Fruit fly (Drosophila melanogaster): ENCODE data around the gene mamo.

The mamo gene

dm6 chrX:13994783-13995341 is 4.5 kb upstream of the mamo start (continued):
- TF ChIP-seq sd (tag; optimal IDR thresholded peaks at IDR 0.05) (no peak), zen (tag; optimal IDR thresholded peaks at IDR 0.05) (peak; percentile 52), ara (GFP tag; IDR thresholded peaks at IDR 0.05) (no peak), dan (GFP tag; IDR thresholded peaks at IDR 0.05) (no peak), esg (GFP tag; conservative IDR thresholded peaks at IDR 0.05) (0 out of 2 replicates have a peak, but pooled peaks have one; percentile 7), Dfd (GFP tag; optimal IDR thresholded peaks at IDR 0.05) (peak in 1 of 2 experiments; percentile 14), CG32772 (GFP tag; IDR thresholded peaks at IDR 0.05) (peak; percentile 90), lbe (GFP tag; optimal IDR thresholded peaks at IDR 0.05) (peak; percentile 29), sr (GFP tag; IDR thresholded peaks at IDR 0.05) (peak; percentile 17), D (optimal IDR thresholded peaks at IDR 0.05) (peak; percentile 92), D (GFP tag; optimal IDR thresholded peaks at IDR 0.05) (no peak), crp (GFP tag; optimal IDR thresholded peaks at IDR 0.05) (peak in 1 of 2 experiments; percentile 7), HLH54F (GFP tag; optimal IDR thresholded peaks at IDR 0.05) (no peak), Nf-YB (GFP tag; optimal IDR thresholded peaks at IDR 0.05) (peak; percentile 99), Dref (GFP tag; IDR thresholded peaks at IDR 0.05) (no peak), zfh1 (GFP tag; IDR thresholded peaks at IDR 0.05) (no peak), CG15696 (tag; optimal IDR thresholded peaks at IDR 0.05) (peak; percentile 39), phol (tag; optimal IDR thresholded peaks at IDR 0.05) (no peak), z (GFP tag; IDR thresholded peaks at IDR 0.05) (peak; percentile 79; the same call in 2 of the 3 replicates), tgo (GFP tag; IDR thresholded peaks at IDR 0.05) (no peak), CG18619 (GFP tag; optimal IDR thresholded peaks at IDR 0.05) (no peak), shn (GFP tag; optimal IDR thresholded peaks at IDR 0.05) (no peak), tll (GFP tag; optimal IDR thresholded peaks at IDR 0.05) (peak in 1 of 2 experiments; percentile 45), CG4360 (GFP tag; IDR thresholded peaks at IDR 0.05) (peak; percentile 96), Gsc (GFP tag; IDR thresholded peaks at IDR 0.05) (no peak), grn (GFP tag; optimal IDR thresholded peaks at IDR 0.05) (no peak), GATAe (GFP tag; conservative IDR thresholded peaks at IDR 0.05) (no peak), nmo (GFP tag; optimal IDR thresholded peaks at IDR 0.05) (peak; percentile 37), Deaf1 (tag; optimal IDR thresholded peaks at IDR 0.05) (peak; percentile 1), pros (GFP tag; optimal IDR thresholded peaks at IDR 0.05) (peak; percentile 51), Drgx (GFP tag; IDR thresholded peaks at IDR 0.05) (peak; percentile 78), Nf-YA (GFP tag; IDR thresholded peaks at IDR 0.05) (peak; percentile 75), pho (GFP tag; optimal IDR thresholded peaks at IDR 0.05) (no peak), H15 (GFP tag; IDR thresholded peaks at IDR 0.05) (no peak), bbx (GFP tag; IDR thresholded peaks at IDR 0.05; ENCODE audit: partially characterized antibody) (no peak), CG14050 (GFP tag; IDR thresholded peaks at IDR 0.05) (no peak), CG15479 (GFP tag; optimal IDR thresholded peaks at IDR 0.05) (peak; percentile 41), pzg (GFP tag; optimal IDR thresholded peaks at IDR 0.05) (no peak), da (GFP tag; optimal IDR thresholded peaks at IDR 0.05) (no peak), CoRest (tag; optimal IDR thresholded peaks at IDR 0.05) (peak; percentile 50), CG6765 (GFP tag; optimal IDR thresholded peaks at IDR 0.05) (no peak), sna (GFP tag; IDR thresholded peaks at IDR 0.05; ENCODE audit: partially characterized antibody) (0 out of 2 replicates have a peak, but pooled peaks have one; percentile 51), mam (GFP tag; optimal IDR thresholded peaks at IDR 0.05) (no peak), Stat92E (GFP tag; optimal IDR thresholded peaks at IDR 0.05) (no peak), knrl (GFP tag; IDR thresholded peaks at IDR 0.05; ENCODE audit: partially characterized antibody) (peak; percentile 22; the same call in 1 of the 3 replicates), CTCF (GFP tag; optimal IDR thresholded peaks at IDR 0.05) (no peak), ssp (GFP tag; IDR thresholded peaks at IDR 0.05) (no peak), tup (GFP tag; optimal IDR thresholded peaks at IDR 0.05) (no peak), ac (GFP tag; optimal IDR thresholded peaks at IDR 0.05) (no peak), NK7.1 (GFP tag; optimal IDR thresholded peaks at IDR 0.05) (no peak), CG7928 (GFP tag; optimal IDR thresholded peaks at IDR 0.05) (no peak)

Data from whole organism, embryonic.